Fruit fly (Drosophila melanogaster) whole organism, embryonic: ENCODE measurements around the gene CG43059.

ENCODE experiments used
- CG10431 ChIP-seq: fragments of 200-800 bp; sonication (Bioruptor generic); optimal IDR thresholded peaks from 3 replicates; lab custom pipeline; 2018; ENCODE audit warnings: missing biosample characterization, mild to moderate bottlenecking, missing genetic modification characterization
- CG10959 ChIP-seq: fragments of 200-800 bp; sonication (Bioruptor generic); IDR thresholded peaks from 2 replicates; pipeline ENCODE4 v1.3.6; 2022; ENCODE audit warnings: missing biosample characterization, missing genetic modification characterization
- CG11456 ChIP-seq: fragments of 200-800 bp; sonication (Bioruptor generic); IDR thresholded peaks from 3 replicates; pipeline ENCODE4 v1.3.6; 2022; ENCODE audit warnings: missing biosample characterization, missing genetic modification characterization
- CG12104 ChIP-seq: fragments of 200-800 bp; sonication (Bioruptor generic); optimal IDR thresholded peaks from 3 replicates; lab custom pipeline; 2016; ENCODE audit warnings: missing biosample characterization, missing genetic modification characterization
- CG13894 ChIP-seq: fragments of 200-800 bp; sonication (Bioruptor generic); optimal IDR thresholded peaks from 3 replicates; lab custom pipeline; 2018; ENCODE audit warnings: missing biosample characterization, mild to moderate bottlenecking, missing genetic modification characterization, moderate library complexity
- CG1603 ChIP-seq: fragments of 200-800 bp; sonication (Bioruptor generic); optimal IDR thresholded peaks from 2 replicates; lab custom pipeline; 2019; ENCODE audit warnings: missing biosample characterization, mild to moderate bottlenecking, missing genetic modification characterization, moderate library complexity
- CG1647 ChIP-seq: fragments of 200-800 bp; sonication (Bioruptor generic); optimal IDR thresholded peaks from 3 replicates; lab custom pipeline; 2016; ENCODE audit warnings: missing biosample characterization, missing genetic modification characterization
- CG17361 ChIP-seq: fragments of 200-800 bp; sonication (Bioruptor generic); IDR thresholded peaks from 3 replicates; pipeline ENCODE4 v1.3.6; 2022; ENCODE audit warnings: missing biosample characterization, missing genetic modification characterization
- CG17385 ChIP-seq: fragments of 200-800 bp; sonication (Bioruptor generic); optimal IDR thresholded peaks from 3 replicates; lab custom pipeline; 2018; ENCODE audit warnings: missing biosample characterization, mild to moderate bottlenecking, missing genetic modification characterization
- CG17612 ChIP-seq: fragments of 200-800 bp; sonication (Bioruptor generic); IDR thresholded peaks from 2 replicates; pipeline ENCODE4 v1.3.6; 2022; ENCODE audit warnings: missing biosample characterization, missing genetic modification characterization
- CG30403 ChIP-seq: fragments of 200-800 bp; sonication (Bioruptor generic); optimal IDR thresholded peaks from 3 replicates; lab custom pipeline; 2016; ENCODE audit warnings: missing biosample characterization, missing genetic modification characterization
- CG3281 ChIP-seq: fragments of 200-800 bp; sonication (Bioruptor generic); optimal IDR thresholded peaks from 3 replicates; lab custom pipeline; 2017; ENCODE audit warnings: missing biosample characterization, mild to moderate bottlenecking, missing genetic modification characterization
- CG4404 ChIP-seq: fragments of 200-800 bp; sonication (Bioruptor generic); IDR thresholded peaks from 2 replicates; pipeline ENCODE4 v1.3.6; 2022; ENCODE audit warnings: missing biosample characterization, missing genetic modification characterization
- CG8359 ChIP-seq: fragments of 200-800 bp; sonication (Bioruptor generic); optimal IDR thresholded peaks from 2 replicates; lab custom pipeline; 2017; ENCODE audit warnings: missing biosample characterization, mild to moderate bottlenecking, missing genetic modification characterization, borderline replicate concordance
- Dad ChIP-seq: fragments of 200-800 bp; sonication (Bioruptor generic); optimal IDR thresholded peaks from 3 replicates; lab custom pipeline; 2016; ENCODE audit warnings: missing biosample characterization, missing genetic modification characterization
- Dfd ChIP-seq, 2 experiments: fragments of >200 bp; optimal IDR thresholded peaks; 2 replicates each; lab custom pipeline; 2017; ENCODE audit warnings: missing biosample characterization in 2 of 2, missing genetic modification characterization in 2 of 2
- E2f2 ChIP-seq: fragments of 200-800 bp; sonication (Bioruptor generic); IDR thresholded peaks from 2 replicates; pipeline ENCODE4 v1.3.6; 2022; ENCODE audit warnings: missing biosample characterization, missing genetic modification characterization
- Ets65A ChIP-seq: fragments of 200-800 bp; sonication (Bioruptor generic); peaks from one replicate; lab custom pipeline; 2016; ENCODE audit warnings: missing biosample characterization, missing genetic modification characterization
- Hand ChIP-seq: fragments of 200-800 bp; sonication (Bioruptor generic); optimal IDR thresholded peaks from 2 replicates; lab custom pipeline; 2017; ENCODE audit warnings: mild to moderate bottlenecking, missing biosample characterization, missing genetic modification reagents, missing genetic modification characterization
- Mad ChIP-seq: fragments of 200-800 bp; sonication (Bioruptor generic); optimal IDR thresholded peaks from 2 replicates; lab custom pipeline; 2016; ENCODE audit warnings: missing biosample characterization, missing genetic modification characterization
- Myb ChIP-seq: fragments of 200-800 bp; sonication (Bioruptor generic); optimal IDR thresholded peaks from 2 replicates; lab custom pipeline; 2016; ENCODE audit warnings: missing biosample characterization, missing genetic modification characterization
- Nf-YB ChIP-seq: fragments of 200-800 bp; sonication (Bioruptor generic); optimal IDR thresholded peaks from 3 replicates; lab custom pipeline; 2019; ENCODE audit warnings: missing biosample characterization, mild to moderate bottlenecking, missing genetic modification characterization, moderate library complexity
- Ptx1 ChIP-seq: fragments of 200-800 bp; sonication (Bioruptor generic); IDR thresholded peaks from 2 replicates; pipeline ENCODE4 v1.3.6; 2022; ENCODE audit warnings: missing biosample characterization, missing genetic modification characterization
- Scr ChIP-seq: fragments of 200-800 bp; sonication (Bioruptor generic); IDR thresholded peaks from 2 replicates; pipeline ENCODE4 v1.3.6; 2022; ENCODE audit warnings: missing biosample characterization, missing genetic modification characterization; ENCODE audit not compliant: partially characterized antibody
- Side ChIP-seq: fragments of 200-800 bp; sonication (Bioruptor generic); optimal IDR thresholded peaks from 2 replicates; lab custom pipeline; 2016; ENCODE audit warnings: missing biosample characterization, missing genetic modification characterization
- Sry-β ChIP-seq: fragments of 200-800 bp; sonication (Bioruptor generic); optimal IDR thresholded peaks from 2 replicates; lab custom pipeline; 2018; ENCODE audit warnings: missing biosample characterization, mild to moderate bottlenecking, missing genetic modification characterization, moderate library complexity
- Trl ChIP-seq, 3 experiments: fragments of >200 bp in 2 of 3; fragments of 200-800 bp in 1 of 3; sonication (Bioruptor generic) in 1 of 3; optimal IDR thresholded peaks; 2 replicates in 1 of 3; 3 replicates in 2 of 3; lab custom pipeline; 2016 to 2017; ENCODE audit warnings: missing biosample characterization in 1 of 3, missing genetic modification characterization in 1 of 3
- abd-A ChIP-seq: fragments of 200-800 bp; sonication (Bioruptor generic); optimal IDR thresholded peaks from 3 replicates; lab custom pipeline; 2019; ENCODE audit warnings: missing biosample characterization, mild to moderate bottlenecking, missing genetic modification characterization, moderate library complexity
- cad ChIP-seq: fragments of >200 bp; optimal IDR thresholded peaks from 2 replicates; lab custom pipeline; 2017; ENCODE audit warnings: missing biosample characterization, missing genetic modification characterization
- croc ChIP-seq: fragments of 200-800 bp; sonication (Bioruptor generic); conservative IDR thresholded peaks from 3 replicates; pipeline ENCODE4 v1.3.6; 2022; ENCODE audit warnings: missing biosample characterization, missing genetic modification characterization
- dmrt11E ChIP-seq: fragments of 200-800 bp; sonication (Bioruptor generic); optimal IDR thresholded peaks from 3 replicates; lab custom pipeline; 2018; ENCODE audit warnings: missing biosample characterization, mild to moderate bottlenecking, missing genetic modification characterization, moderate library complexity
- emc ChIP-seq: fragments of 200-800 bp; sonication (Bioruptor generic); optimal IDR thresholded peaks from 2 replicates; lab custom pipeline; 2016; ENCODE audit warnings: missing biosample characterization, missing genetic modification characterization
- gcm ChIP-seq: fragments of 200-800 bp; sonication (Bioruptor generic); optimal IDR thresholded peaks from 2 replicates; lab custom pipeline; 2019; ENCODE audit warnings: missing biosample characterization, mild to moderate bottlenecking, missing genetic modification characterization, moderate library complexity
- gfzf ChIP-seq: fragments of 200-800 bp; sonication (Bioruptor generic); optimal IDR thresholded peaks from 2 replicates; lab custom pipeline; 2016; ENCODE audit warnings: missing biosample characterization, mild to moderate bottlenecking, missing genetic modification characterization, moderate library complexity
- hb ChIP-seq: fragments of 200-800 bp; sonication (Bioruptor generic); IDR thresholded peaks from 3 replicates; pipeline ENCODE4 v1.3.6; 2022; ENCODE audit warnings: missing biosample characterization, missing genetic modification characterization; ENCODE audit not compliant: partially characterized antibody
- kah ChIP-seq: fragments of 200-800 bp; sonication (Bioruptor generic); optimal IDR thresholded peaks from 2 replicates; lab custom pipeline; 2018; ENCODE audit warnings: missing biosample characterization, mild to moderate bottlenecking, missing genetic modification characterization
- kay ChIP-seq: fragments of 200-800 bp; sonication (Bioruptor generic); optimal IDR thresholded peaks from 2 replicates; lab custom pipeline; 2016; ENCODE audit warnings: missing biosample characterization, missing genetic modification characterization
- ken ChIP-seq: fragments of 200-800 bp; sonication (Bioruptor generic); IDR thresholded peaks from 3 replicates; pipeline ENCODE4 v1.3.6; 2022; ENCODE audit warnings: missing biosample characterization, missing genetic modification characterization
- lilli ChIP-seq: fragments of 200-800 bp; sonication (Bioruptor generic); optimal IDR thresholded peaks from 3 replicates; lab custom pipeline; 2016; ENCODE audit warnings: missing biosample characterization, missing genetic modification characterization
- p53 ChIP-seq: fragments of 200-800 bp; sonication (Bioruptor generic); optimal IDR thresholded peaks from 2 replicates; lab custom pipeline; 2016; ENCODE audit warnings: missing biosample characterization, missing genetic modification characterization
- pnt ChIP-seq: fragments of 200-800 bp; sonication (Bioruptor generic); optimal IDR thresholded peaks from 3 replicates; lab custom pipeline; 2016; ENCODE audit warnings: missing biosample characterization, missing genetic modification characterization
- prd ChIP-seq, 3 experiments: fragments of >200 bp in 2 of 3; fragments of 200-800 bp in 1 of 3; sonication (Bioruptor generic) in 1 of 3; optimal IDR thresholded peaks in 2 of 3; IDR thresholded peaks in 1 of 3; 2 replicates in 2 of 3; 3 replicates in 1 of 3; pipeline versions ENCODE4 v1.3.6 to Lab custom; 2017 to 2022; ENCODE audit warnings: missing biosample characterization in 1 of 3, missing genetic modification characterization in 1 of 3
- ro ChIP-seq: fragments of 200-800 bp; sonication (Bioruptor generic); IDR thresholded peaks from 2 replicates; pipeline ENCODE4 v1.3.6; 2022; ENCODE audit warnings: missing biosample characterization, missing genetic modification characterization
- row ChIP-seq: fragments of 200-800 bp; sonication (Bioruptor generic); IDR thresholded peaks from 3 replicates; pipeline ENCODE4 v1.3.6; 2022; ENCODE audit warnings: missing biosample characterization, missing genetic modification characterization
- sima ChIP-seq: fragments of 200-800 bp; sonication (Bioruptor generic); optimal IDR thresholded peaks from 2 replicates; lab custom pipeline; 2016; ENCODE audit warnings: missing biosample characterization, missing genetic modification characterization
- slou ChIP-seq: fragments of 200-800 bp; sonication (Bioruptor generic); optimal IDR thresholded peaks from 3 replicates; lab custom pipeline; 2016; ENCODE audit warnings: missing biosample characterization, missing genetic modification characterization
- trh ChIP-seq: fragments of 200-800 bp; sonication (Bioruptor generic); optimal IDR thresholded peaks from 2 replicates; lab custom pipeline; 2016; ENCODE audit warnings: missing biosample characterization, missing genetic modification characterization
- tx ChIP-seq: fragments of 200-800 bp; sonication (Bioruptor generic); optimal IDR thresholded peaks from 2 replicates; lab custom pipeline; 2016; ENCODE audit warnings: missing biosample characterization, missing genetic modification characterization
- zf30C ChIP-seq: fragments of 200-800 bp; sonication (Bioruptor generic); optimal IDR thresholded peaks from 3 replicates; lab custom pipeline; 2018; ENCODE audit warnings: missing biosample characterization, mild to moderate bottlenecking, missing genetic modification characterization

The CG43059 gene

DNA sequence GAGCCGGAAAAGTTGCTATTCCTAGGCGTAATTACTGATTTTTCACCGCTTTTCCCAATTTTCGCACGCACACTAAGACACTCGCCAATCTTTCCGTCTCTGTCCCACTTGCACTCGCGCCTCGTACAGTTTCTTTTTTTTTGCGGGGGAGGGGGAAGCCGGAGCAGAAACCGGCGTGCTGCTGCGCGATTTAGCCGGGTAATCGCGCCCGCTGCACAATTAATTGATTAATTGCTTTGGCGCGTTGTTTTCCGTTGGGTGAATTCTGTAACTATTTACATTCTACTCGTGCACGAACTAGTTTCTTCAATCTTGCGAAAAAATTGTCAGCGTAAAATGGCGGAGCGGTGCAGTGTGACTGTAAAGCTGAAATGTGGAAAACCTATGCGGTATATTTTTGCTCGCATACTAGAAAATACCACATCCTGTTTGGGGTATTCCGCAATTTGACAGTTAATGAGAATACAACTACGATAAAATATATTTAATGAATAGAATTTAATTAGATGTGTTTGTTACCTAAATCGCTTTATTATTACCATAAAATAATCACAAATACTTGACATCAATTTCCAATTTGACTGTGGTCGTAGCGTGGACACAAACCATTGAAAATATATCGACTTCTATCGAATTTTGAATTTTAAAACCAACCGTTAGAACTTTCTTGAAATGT is 3.5 kb downstream of the CG43059 start, which contains the start of gene Cpsf6 (continued):
- TF ChIP-seq Ets65A, result peak; percentile 91
- TF ChIP-seq Ptx1 (GFP tag; lab: Robert Waterston, UW), result peak; percentile 54
- TF ChIP-seq lilli (GFP tag; lab: Kevin White, UChicago), result peak; percentile 67
- TF ChIP-seq prd (optimal IDR thresholded peaks at IDR 0.05; lab: Kevin White, UChicago), result no peak
- peak; percentile 74 for TF ChIP-seq prd (GFP tag; IDR thresholded peaks at IDR 0.05; lab: Robert Waterston, UW)
- peak; percentile 27 for TF ChIP-seq kay (GFP tag; lab: Kevin White, UChicago)
- TF ChIP-seq CG17385 (GFP tag; lab: Kevin White, UChicago), result peak; percentile 39
- TF ChIP-seq dmrt11E (tag; lab: Kevin White, UChicago), result peak; percentile 66
- TF ChIP-seq CG12104 (GFP tag; lab: Kevin White, UChicago), result peak; percentile 47
- peak; percentile 94 for TF ChIP-seq Myb (GFP tag; lab: Kevin White, UChicago)
- TF ChIP-seq cad (GFP tag; lab: Kevin White, UChicago), result no peak
- peak; percentile 43; the same call in 1 of the 3 replicates for TF ChIP-seq ken
- TF ChIP-seq Dad (GFP tag; lab: Kevin White, UChicago), result no peak
- no peak for TF ChIP-seq gcm (GFP tag; lab: Kevin White, UChicago)
- no peak for TF ChIP-seq Dfd (GFP tag; optimal IDR thresholded peaks at IDR 0.05; lab: Kevin White, UChicago)
- TF ChIP-seq Trl (optimal IDR thresholded peaks at IDR 0.05; lab: Kevin White, UChicago), result no peak
- TF ChIP-seq Trl (GFP tag; optimal IDR thresholded peaks at IDR 0.05; lab: Kevin White, UChicago), result peak; percentile 43
- TF ChIP-seq CG17612 (GFP tag; lab: Robert Waterston, UW), result no peak
- no peak for TF ChIP-seq CG1647 (GFP tag; lab: Kevin White, UChicago)
- no peak for TF ChIP-seq sima (GFP tag; lab: Kevin White, UChicago)
- TF ChIP-seq row (GFP tag; lab: Robert Waterston, UW), result peak; percentile 85
- TF ChIP-seq trh (GFP tag; lab: Kevin White, UChicago), result no peak
- TF ChIP-seq CG30403 (GFP tag; lab: Kevin White, UChicago), result peak; percentile 70
- TF ChIP-seq ro (GFP tag; lab: Robert Waterston, UW), result no peak
- peak; percentile 60; the same call in 2 of the 3 replicates for TF ChIP-seq CG11456 (GFP tag; lab: Robert Waterston, UW)
- no peak; the same call in 1 of the 2 replicates for TF ChIP-seq Scr (GFP tag; lab: Robert Waterston, UW)
- no peak for TF ChIP-seq abd-A (tag; lab: Kevin White, UChicago)
- peak; percentile 79 for TF ChIP-seq gfzf
- peak; percentile 11 for TF ChIP-seq Nf-YB (GFP tag; lab: Kevin White, UChicago)
- no peak for TF ChIP-seq CG10431
- no peak for TF ChIP-seq hb (GFP tag; lab: Robert Waterston, UW)
- TF ChIP-seq CG4404 (GFP tag; lab: Robert Waterston, UW), result 0 out of 2 replicates have a peak, but pooled peaks have one; percentile 15
- TF ChIP-seq Sry-β (GFP tag; lab: Kevin White, UChicago), result no peak
- TF ChIP-seq emc, result no peak
- peak; percentile 47 for TF ChIP-seq Mad (GFP tag; lab: Kevin White, UChicago)
- TF ChIP-seq CG17361 (GFP tag; lab: Robert Waterston, UW), result peak; percentile 64; the same call in 2 of the 3 replicates
- no peak for TF ChIP-seq zf30C (GFP tag; lab: Kevin White, UChicago)
- TF ChIP-seq CG1603 (tag; lab: Kevin White, UChicago), result peak; percentile 87
- TF ChIP-seq tx, result peak; percentile 13
- peak; percentile 34; the same call in 1 of the 3 replicates for TF ChIP-seq croc (GFP tag; lab: Robert Waterston, UW)
- no peak for TF ChIP-seq slou
- peak; percentile 79 for TF ChIP-seq E2f2 (GFP tag; lab: Robert Waterston, UW)
- TF ChIP-seq CG13894 (tag; lab: Kevin White, UChicago), result no peak
- TF ChIP-seq Side (GFP tag; lab: Kevin White, UChicago), result no peak
- TF ChIP-seq CG10959 (GFP tag; lab: Robert Waterston, UW), result no peak
- TF ChIP-seq CG8359 (GFP tag; lab: Kevin White, UChicago), result no peak
- no peak for TF ChIP-seq kah (GFP tag; lab: Kevin White, UChicago)
- TF ChIP-seq Hand (GFP tag; lab: Kevin White, UChicago), result no peak
- TF ChIP-seq pnt (GFP tag; lab: Kevin White, UChicago), result no peak
- peak; percentile 19 for TF ChIP-seq CG3281 (GFP tag; lab: Kevin White, UChicago)
- TF ChIP-seq p53 (GFP tag; lab: Kevin White, UChicago), result no peak
